Worm (Caenorhabditis elegans): ENCODE results near the gene mrps-25.

DNA sequence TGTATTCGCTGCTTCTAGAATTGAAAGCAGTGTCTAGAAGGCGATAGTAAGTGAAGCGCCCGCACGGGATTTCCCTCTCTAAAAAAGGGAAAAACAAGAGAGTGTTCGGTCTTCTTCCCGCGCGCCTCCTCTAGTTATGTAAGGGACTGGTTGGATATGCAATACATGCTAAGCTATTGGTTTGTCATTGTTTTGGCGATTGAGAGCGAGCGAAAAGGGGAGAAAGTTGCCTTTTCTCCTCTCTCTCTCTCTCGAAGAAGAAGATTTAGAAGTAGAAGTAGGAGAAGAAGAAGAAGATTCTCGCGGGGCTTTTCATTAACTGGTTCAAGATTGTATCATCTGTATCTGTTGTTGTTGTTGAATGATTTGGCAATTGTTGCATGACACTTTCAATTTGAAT is 17.4 kb downstream of the mrps-25 start:
- TF ChIP-seq nhr-12 (tag; optimal IDR thresholded peaks at IDR 0.05) (no peak), ztf-11 (tag; optimal IDR thresholded peaks at IDR 0.05) (no peak), elt-3 (tag; optimal IDR thresholded peaks at IDR 0.05) (no peak), pha-4 (tag; optimal IDR thresholded peaks at IDR 0.05) (no peak), zag-1 (tag; optimal IDR thresholded peaks at IDR 0.05) (no peak), nhr-28 (tag; optimal IDR thresholded peaks at IDR 0.05) (no peak), nhr-11 (tag; optimal IDR thresholded peaks at IDR 0.05) (no peak), nhr-25 (tag; optimal IDR thresholded peaks at IDR 0.05) (no peak), nhr-237 (tag; optimal IDR thresholded peaks at IDR 0.05) (no peak), ceh-28 (tag; optimal IDR thresholded peaks at IDR 0.05) (no peak), tbx-2 (tag; optimal IDR thresholded peaks at IDR 0.05) (no peak), lin-15B (tag; optimal IDR thresholded peaks at IDR 0.05) (no peak)

Measured in whole organism, L3 larva.